Fruit fly (Drosophila melanogaster) whole organism, pupa: Measurements from ENCODE around the gene CG34310.

Experiments used
- CG10348 ChIP-seq: fragments of 200-800 bp; sonication (Bioruptor generic); IDR thresholded peaks from 2 replicates; pipeline ENCODE4 v1.3.6; 2022; ENCODE audit warnings: missing biosample characterization, missing genetic modification characterization
- CG12605 ChIP-seq: fragments of 200-800 bp; sonication (Bioruptor generic); IDR thresholded peaks from 2 replicates; pipeline ENCODE4 v1.3.6; 2022; ENCODE audit warnings: missing biosample characterization, missing genetic modification characterization
- CG13204 ChIP-seq: fragments of 200-800 bp; sonication (Bioruptor generic); optimal IDR thresholded peaks from 2 replicates; lab custom pipeline; 2018; ENCODE audit warnings: missing biosample characterization, mild to moderate bottlenecking, missing genetic modification characterization, moderate library complexity
- CG14655 ChIP-seq: fragments of 200-800 bp; sonication (Bioruptor generic); optimal IDR thresholded peaks from 3 replicates; lab custom pipeline; 2017; ENCODE audit warnings: mild to moderate bottlenecking, missing biosample characterization, missing genetic modification reagents, missing genetic modification characterization
- CG15710 ChIP-seq: fragments of 200-800 bp; sonication (Bioruptor generic); optimal IDR thresholded peaks from 2 replicates; lab custom pipeline; 2018; ENCODE audit warnings: missing biosample characterization, mild to moderate bottlenecking, missing genetic modification characterization, moderate library complexity
- CG17806 ChIP-seq: fragments of 200-800 bp; sonication (Bioruptor generic); optimal IDR thresholded peaks from 2 replicates; lab custom pipeline; 2018; ENCODE audit warnings: missing biosample characterization, mild to moderate bottlenecking, missing genetic modification characterization, moderate library complexity
- CG32121 ChIP-seq: fragments of 200-800 bp; sonication (Bioruptor generic); IDR thresholded peaks from 2 replicates; pipeline ENCODE4 v1.3.6; 2022; ENCODE audit warnings: missing biosample characterization, missing genetic modification characterization
- CG34367 ChIP-seq: fragments of 200-800 bp; sonication (Bioruptor generic); optimal IDR thresholded peaks from 2 replicates; lab custom pipeline; 2018; ENCODE audit warnings: missing biosample characterization, mild to moderate bottlenecking, missing genetic modification characterization
- CG4496 ChIP-seq: fragments of 200-800 bp; sonication (Bioruptor generic); IDR thresholded peaks from 3 replicates; pipeline ENCODE4 v1.3.6; 2022; ENCODE audit warnings: missing biosample characterization, missing genetic modification characterization
- CG8159 ChIP-seq: fragments of 200-800 bp; sonication (Bioruptor generic); optimal IDR thresholded peaks from 3 replicates; lab custom pipeline; 2018; ENCODE audit warnings: missing biosample characterization, mild to moderate bottlenecking, missing genetic modification characterization, moderate library complexity
- CG8301 ChIP-seq: fragments of 200-800 bp; sonication (Bioruptor generic); optimal IDR thresholded peaks from 2 replicates; lab custom pipeline; 2018; ENCODE audit warnings: missing biosample characterization, mild to moderate bottlenecking, missing genetic modification characterization
- CG9948 ChIP-seq: fragments of 200-800 bp; sonication (Bioruptor generic); optimal IDR thresholded peaks from 2 replicates; lab custom pipeline; 2018; ENCODE audit warnings: missing biosample characterization, mild to moderate bottlenecking, missing genetic modification characterization, moderate library complexity
- D1 ChIP-seq: fragments of 200-800 bp; sonication (Bioruptor generic); optimal IDR thresholded peaks from 2 replicates; lab custom pipeline; 2018; ENCODE audit warnings: missing biosample characterization, mild to moderate bottlenecking, missing genetic modification characterization, moderate library complexity
- EcR ChIP-seq: fragments of 200-800 bp; sonication (Bioruptor generic); optimal IDR thresholded peaks from 3 replicates; lab custom pipeline; 2019; ENCODE audit warnings: missing biosample characterization, missing genetic modification characterization, mild to moderate bottlenecking, moderate library complexity, missing genetic modification reagents
- Ets98B ChIP-seq: fragments of 200-800 bp; sonication (Bioruptor generic); IDR thresholded peaks from 2 replicates; pipeline ENCODE4 v1.3.6; 2022; ENCODE audit warnings: missing biosample characterization, missing genetic modification characterization
- Pif1A ChIP-seq: fragments of 200-800 bp; sonication (Bioruptor generic); optimal IDR thresholded peaks from 3 replicates; lab custom pipeline; 2016; ENCODE audit warnings: missing biosample characterization, missing genetic modification characterization
- Pif1B ChIP-seq: fragments of 200-800 bp; sonication (Bioruptor generic); optimal IDR thresholded peaks from 3 replicates; lab custom pipeline; 2016; ENCODE audit warnings: missing biosample characterization, missing genetic modification characterization
- Snoo ChIP-seq: fragments of 200-800 bp; sonication (Bioruptor generic); optimal IDR thresholded peaks from 3 replicates; lab custom pipeline; 2017; ENCODE audit warnings: missing biosample characterization, mild to moderate bottlenecking, missing genetic modification characterization, inconsistent platforms
- fd96Ca ChIP-seq: fragments of 200-800 bp; sonication (Bioruptor generic); IDR thresholded peaks from 3 replicates; pipeline ENCODE4 v1.3.6; 2022; ENCODE audit warnings: missing biosample characterization, missing genetic modification characterization
- gl ChIP-seq: fragments of 200-800 bp; sonication (Bioruptor generic); optimal IDR thresholded peaks from 2 replicates; lab custom pipeline; 2018; ENCODE audit warnings: missing biosample characterization, mild to moderate bottlenecking, missing genetic modification characterization
- rn ChIP-seq: fragments of 200-800 bp; sonication (Bioruptor generic); IDR thresholded peaks from 2 replicates; pipeline ENCODE4 v1.3.6; 2022; ENCODE audit warnings: missing biosample characterization, missing genetic modification characterization

Gene CG34310

DNA sequence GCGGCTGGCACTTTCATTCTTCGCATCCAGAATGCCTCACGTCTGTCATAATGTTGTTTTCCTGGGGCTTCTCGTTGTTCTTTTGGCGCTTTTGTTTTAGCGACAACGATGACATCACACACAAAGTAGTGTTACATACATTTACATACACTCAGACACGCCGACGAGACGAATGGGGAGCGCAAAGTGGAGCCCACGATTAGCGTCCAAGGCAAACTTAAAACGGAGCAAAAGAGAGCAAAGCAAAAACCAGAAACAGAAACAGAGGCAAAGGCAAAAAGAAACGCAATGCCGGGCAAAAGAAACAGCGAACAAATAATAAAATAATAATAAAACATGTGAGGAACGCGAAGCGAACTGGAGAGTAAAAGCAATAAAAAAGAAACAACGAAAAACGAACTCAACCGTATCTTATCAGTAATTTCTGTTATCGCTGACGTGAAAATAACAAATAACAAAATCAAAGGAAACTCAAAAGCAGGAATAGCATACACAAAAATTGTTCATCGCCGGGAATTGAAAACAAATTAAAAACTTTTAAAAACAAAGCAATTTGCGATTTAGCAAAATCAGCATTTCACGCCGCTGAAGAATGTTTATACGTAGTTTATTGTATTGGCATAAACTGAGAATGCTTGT lies 18.9 kb upstream of the CG34310 start:
- TF ChIP-seq Pif1B (GFP tag; lab: Kevin White, UChicago) (peak; percentile 17), gl (tag; lab: Kevin White, UChicago) (peak; percentile 58), EcR (peak; percentile 28), fd96Ca (GFP tag; lab: Robert Waterston, UW) (0 out of 3 replicates have a peak, but pooled peaks have one; percentile 38), Ets98B (GFP tag; lab: Robert Waterston, UW) (no peak), CG4496 (peak; percentile 34; the same call in 1 of the 3 replicates), CG12605 (GFP tag; lab: Robert Waterston, UW) (0 out of 2 replicates have a peak, but pooled peaks have one; percentile 11), CG34367 (tag; lab: Kevin White, UChicago) (no peak)

DNA sequence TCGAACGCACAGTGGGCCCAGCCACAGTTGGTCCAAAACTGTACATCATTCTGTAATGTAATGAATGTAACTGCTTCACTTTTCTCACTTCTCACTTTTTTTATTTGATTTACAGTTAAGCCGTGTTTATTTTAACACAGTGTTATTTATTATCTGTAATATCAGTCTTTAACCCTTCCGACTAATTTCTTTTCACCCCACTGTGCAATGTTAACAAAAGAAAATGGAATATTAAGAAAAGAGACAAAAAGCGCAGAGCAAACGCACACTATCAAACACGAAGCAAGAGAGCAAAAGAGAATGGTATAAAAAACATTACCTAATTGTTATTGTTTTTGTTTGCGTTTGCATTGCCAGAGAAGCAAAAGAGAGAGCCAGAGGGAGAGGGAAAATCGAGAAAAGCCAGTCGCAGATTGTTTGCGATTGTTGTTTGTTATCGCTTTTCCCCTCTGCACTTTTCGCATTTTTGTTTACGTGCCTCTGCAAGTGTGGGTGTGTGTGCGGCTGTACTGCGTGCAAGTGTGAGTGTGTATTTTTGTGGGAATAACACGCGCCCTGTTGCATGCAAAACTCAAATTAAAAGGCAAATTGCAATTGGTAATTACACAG lies 16.3 kb upstream of the CG34310 start:
- TF ChIP-seq CG8159 (tag; lab: Kevin White, UChicago): peak; percentile 89
- TF ChIP-seq Pif1A (GFP tag; lab: Kevin White, UChicago): peak; percentile 97
- TF ChIP-seq CG12605 (GFP tag; lab: Robert Waterston, UW): peak; percentile 96
- peak; percentile 82 for TF ChIP-seq CG34367 (tag; lab: Kevin White, UChicago)
- TF ChIP-seq CG14655: peak; percentile 95
- peak; percentile 82 for TF ChIP-seq gl (tag; lab: Kevin White, UChicago)
- TF ChIP-seq CG15710: peak; percentile 82
- TF ChIP-seq Ets98B (GFP tag; lab: Robert Waterston, UW): peak; percentile 97
- TF ChIP-seq CG4496: peak; percentile 98
- peak; percentile 98 for TF ChIP-seq CG32121 (GFP tag; lab: Robert Waterston, UW)
- peak; percentile 73 for TF ChIP-seq CG13204 (GFP tag; lab: Kevin White, UChicago)
- TF ChIP-seq fd96Ca (GFP tag; lab: Robert Waterston, UW): peak; percentile 96
- peak; percentile 96 for TF ChIP-seq CG8301 (tag; lab: Kevin White, UChicago)
- TF ChIP-seq CG10348 (GFP tag; lab: Robert Waterston, UW): peak; percentile 88
- peak; percentile 90 for TF ChIP-seq CG17806 (tag; lab: Kevin White, UChicago)
- TF ChIP-seq CG9948: peak; percentile 91
- TF ChIP-seq EcR: peak; percentile 3
- TF ChIP-seq D1 (tag; lab: Kevin White, UChicago): peak; percentile 68
- TF ChIP-seq Pif1B (GFP tag; lab: Kevin White, UChicago): peak; percentile 94
- peak; percentile 92 for TF ChIP-seq rn (GFP tag; lab: Robert Waterston, UW)
- peak; percentile 90 for TF ChIP-seq Snoo (tag; lab: Kevin White, UChicago)

DNA sequence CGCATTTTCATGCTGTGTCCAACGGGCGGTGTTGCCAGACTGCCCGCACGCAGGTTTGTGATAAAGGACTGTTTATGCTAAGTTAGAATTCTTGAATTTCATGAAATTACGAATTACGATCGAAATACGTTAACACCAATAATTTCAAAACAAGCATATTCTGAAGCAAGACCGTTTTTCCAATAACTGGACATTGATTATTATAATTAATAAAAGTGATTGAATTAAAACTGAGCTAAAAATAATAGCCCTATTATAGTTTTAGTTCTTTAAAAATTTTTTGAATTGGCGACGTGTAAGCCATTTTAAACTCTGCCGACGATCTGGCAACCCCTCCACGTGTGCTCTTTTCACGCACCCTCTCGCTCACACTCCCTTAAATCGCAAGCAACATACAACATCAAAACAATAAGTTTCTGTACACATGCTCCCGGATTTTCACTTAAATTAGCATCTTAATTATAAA lies 15.3 kb upstream of the CG34310 start:
- peak; percentile 77 for TF ChIP-seq gl (tag; lab: Kevin White, UChicago)
- TF ChIP-seq CG8301 (tag; lab: Kevin White, UChicago): peak; percentile 96
- TF ChIP-seq CG10348 (GFP tag; lab: Robert Waterston, UW): peak; percentile 78
- TF ChIP-seq Ets98B (GFP tag; lab: Robert Waterston, UW): peak; percentile 90
- TF ChIP-seq EcR: no peak
- peak; percentile 92 for TF ChIP-seq CG9948
- peak; percentile 91 for TF ChIP-seq fd96Ca (GFP tag; lab: Robert Waterston, UW)
- peak; percentile 97 for TF ChIP-seq CG14655
- peak; percentile 95 for TF ChIP-seq CG4496
- TF ChIP-seq CG13204 (GFP tag; lab: Kevin White, UChicago): no peak
- TF ChIP-seq CG34367 (tag; lab: Kevin White, UChicago): peak; percentile 93
- TF ChIP-seq Pif1A (GFP tag; lab: Kevin White, UChicago): no peak
- peak; percentile 95 for TF ChIP-seq CG32121 (GFP tag; lab: Robert Waterston, UW)
- TF ChIP-seq CG12605 (GFP tag; lab: Robert Waterston, UW): peak; percentile 88
- peak; percentile 90 for TF ChIP-seq CG17806 (tag; lab: Kevin White, UChicago)
- TF ChIP-seq Pif1B (GFP tag; lab: Kevin White, UChicago): peak; percentile 86
- TF ChIP-seq CG15710: peak; percentile 93
- peak; percentile 90 for TF ChIP-seq rn (GFP tag; lab: Robert Waterston, UW)
- TF ChIP-seq D1 (tag; lab: Kevin White, UChicago): no peak
- TF ChIP-seq Snoo (tag; lab: Kevin White, UChicago): peak; percentile 91
- peak; percentile 92 for TF ChIP-seq CG8159 (tag; lab: Kevin White, UChicago)

DNA sequence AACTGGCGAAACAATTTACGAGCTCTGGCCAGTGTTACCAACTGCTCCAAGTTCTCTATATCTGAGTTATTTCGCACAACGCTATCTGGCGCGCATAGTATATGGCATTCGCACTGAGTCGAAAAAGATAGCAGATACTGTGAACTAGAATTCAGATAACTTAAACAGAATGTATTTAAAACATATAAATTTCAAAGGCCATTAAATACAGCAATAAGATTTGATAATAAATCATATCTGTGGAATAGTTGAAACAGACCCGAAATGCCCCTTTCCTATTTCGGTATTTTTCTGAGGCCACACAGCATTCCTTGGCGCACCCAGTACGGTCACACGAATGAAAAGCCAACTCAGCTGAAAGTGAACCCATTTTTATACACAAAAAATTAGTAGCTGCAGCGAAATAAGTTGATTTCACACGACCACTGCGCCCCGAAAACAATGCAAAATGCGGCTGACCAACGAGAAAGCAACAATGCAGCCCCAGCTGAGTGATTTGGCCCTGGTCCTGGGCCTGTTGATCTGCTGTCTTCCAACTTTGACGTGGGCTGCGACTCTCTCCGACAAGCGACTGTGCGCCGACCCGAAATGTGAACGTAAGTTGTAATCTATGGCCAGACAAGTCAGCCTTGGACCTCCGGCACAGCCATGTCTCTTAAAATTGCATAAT lies 14.2 kb upstream of the CG34310 start, which contains the start of the genes CG31635 and Tango1:
CG31635 (minus strand) TSS at position 30 of the 670 bp plus-strand sequence.
Tango1 (plus strand) TSS at position 304 of the 670 bp plus-strand sequence.
- TF ChIP-seq CG10348 (GFP tag; lab: Robert Waterston, UW): no peak
- TF ChIP-seq Ets98B (GFP tag; lab: Robert Waterston, UW): peak; percentile 36; the same call in 1 of the 2 replicates
- no peak for TF ChIP-seq CG17806 (tag; lab: Kevin White, UChicago)

DNA sequence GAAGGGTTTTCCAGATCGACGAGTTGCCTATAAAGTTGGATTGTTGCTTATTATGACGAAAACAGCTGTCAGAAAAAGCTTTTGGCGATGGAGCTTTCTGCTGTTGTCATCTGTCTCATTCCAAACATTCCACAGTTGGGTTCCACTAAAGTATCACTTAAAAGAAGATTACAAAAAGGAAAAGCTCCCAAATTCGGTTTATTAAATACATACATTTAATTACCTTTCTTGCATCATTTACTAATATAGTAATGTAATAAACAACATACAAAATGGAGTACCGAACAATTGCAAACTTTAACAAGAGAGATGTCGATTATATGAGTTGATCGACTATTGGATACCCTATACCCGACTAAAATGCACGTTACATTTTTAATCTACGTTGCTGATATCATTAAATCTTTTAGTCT lies 7.2 kb upstream of the CG34310 start, which contains the start of gene CG31633:
CG31633 (minus strand) TSS at position 58 of the 413 bp plus-strand sequence.
- TF ChIP-seq CG10348 (GFP tag; lab: Robert Waterston, UW) (no peak), Pif1B (GFP tag; lab: Kevin White, UChicago) (no peak), CG8301 (tag; lab: Kevin White, UChicago) (no peak), CG32121 (GFP tag; lab: Robert Waterston, UW) (no peak), CG17806 (tag; lab: Kevin White, UChicago) (no peak), Pif1A (GFP tag; lab: Kevin White, UChicago) (no peak), CG15710 (no peak), CG12605 (GFP tag; lab: Robert Waterston, UW) (no peak), CG8159 (tag; lab: Kevin White, UChicago) (no peak), fd96Ca (GFP tag; lab: Robert Waterston, UW) (no peak), Ets98B (GFP tag; lab: Robert Waterston, UW) (no peak), EcR (no peak), Snoo (tag; lab: Kevin White, UChicago) (no peak), D1 (tag; lab: Kevin White, UChicago) (no peak), CG14655 (no peak), CG34367 (tag; lab: Kevin White, UChicago) (no peak), CG13204 (GFP tag; lab: Kevin White, UChicago) (no peak), CG9948 (no peak)
